Worm (Caenorhabditis elegans) whole organism, L3 larva: ENCODE measurements around the gene rom-2.

Experiments
- ZK546.5 ChIP-seq: sonication (generic microtip); optimal IDR thresholded peaks from 2 replicates; lab custom pipeline; 2017; ENCODE audit warnings: missing biosample characterization, missing genetic modification characterization
- ama-1 ChIP-seq: fragments of 150-350 bp; optimal IDR thresholded peaks from 2 replicates; lab custom pipeline; 2018
- ceh-16 ChIP-seq: sonication (generic microtip); optimal IDR thresholded peaks from 2 replicates; lab custom pipeline; 2017; ENCODE audit warnings: missing biosample characterization, missing genetic modification characterization
- ceh-28 ChIP-seq: fragments of 150-350 bp; optimal IDR thresholded peaks from 2 replicates; lab custom pipeline; 2014; ENCODE audit warnings: missing biosample characterization, missing genetic modification reagents, missing genetic modification characterization
- ceh-82 ChIP-seq: fragments of 150-350 bp; optimal IDR thresholded peaks from 2 replicates; lab custom pipeline; 2014; ENCODE audit warnings: missing biosample characterization, missing genetic modification characterization
- ceh-9 ChIP-seq: sonication (generic microtip); optimal IDR thresholded peaks from 2 replicates; lab custom pipeline; 2018; ENCODE audit warnings: missing biosample characterization, missing genetic modification characterization
- daf-12 ChIP-seq: fragments of 150-350 bp; optimal IDR thresholded peaks from 2 replicates; lab custom pipeline; 2014; ENCODE audit warnings: missing biosample characterization, missing genetic modification reagents, missing genetic modification characterization
- elt-3 ChIP-seq, 3 experiments: fragments of 150-350 bp in 1 of 3; sonication (generic microtip) in 2 of 3; optimal IDR thresholded peaks; 2 replicates in 2 of 3; 4 replicates in 1 of 3; lab custom pipeline; 2014 to 2017; ENCODE audit warnings: missing biosample characterization in 3 of 3, missing genetic modification characterization in 3 of 3
- hmg-11 ChIP-seq: sonication (generic microtip); optimal IDR thresholded peaks from 2 replicates; lab custom pipeline; 2016; ENCODE audit warnings: missing genetic modification characterization, missing compliant biosample characterization
- jun-1 ChIP-seq: fragments of 150-350 bp; optimal IDR thresholded peaks from 2 replicates; lab custom pipeline; 2014; ENCODE audit warnings: missing biosample characterization, missing genetic modification reagents, missing genetic modification characterization
- lin-15B ChIP-seq: fragments of 150-350 bp; optimal IDR thresholded peaks from 2 replicates; lab custom pipeline; 2014; ENCODE audit warnings: missing biosample characterization, missing genetic modification characterization
- lin-39 ChIP-seq: fragments of 150-350 bp; optimal IDR thresholded peaks from 2 replicates; lab custom pipeline; 2018; ENCODE audit warnings: missing biosample characterization, missing genetic modification reagents, missing genetic modification characterization
- lsy-12 ChIP-seq: sonication (generic microtip); optimal IDR thresholded peaks from 2 replicates; lab custom pipeline; 2016; ENCODE audit warnings: mild to moderate bottlenecking, missing genetic modification characterization, missing compliant biosample characterization
- mml-1 ChIP-seq: fragments of 150-350 bp; sonication (generic microtip); optimal IDR thresholded peaks from 3 replicates; lab custom pipeline; 2014; ENCODE audit warnings: missing biosample characterization, missing genetic modification characterization
- nfya-1 ChIP-seq: sonication (generic microtip); optimal IDR thresholded peaks from 2 replicates; lab custom pipeline; 2017; ENCODE audit warnings: missing genetic modification characterization, mild to moderate bottlenecking, missing compliant biosample characterization, antibody characterized with exemption, moderate library complexity; ENCODE audit not compliant: insufficient read depth
- nhr-11 ChIP-seq: fragments of 150-350 bp; optimal IDR thresholded peaks from 2 replicates; lab custom pipeline; 2014; ENCODE audit warnings: missing biosample characterization, missing genetic modification characterization
- nhr-12 ChIP-seq: fragments of 150-350 bp; optimal IDR thresholded peaks from 2 replicates; lab custom pipeline; 2014; ENCODE audit warnings: missing biosample characterization, missing genetic modification characterization
- nhr-23 ChIP-seq: fragments of 150-350 bp; optimal IDR thresholded peaks from 2 replicates; lab custom pipeline; 2014; ENCODE audit warnings: missing biosample characterization, missing genetic modification reagents, missing genetic modification characterization
- nhr-25 ChIP-seq: sonication (generic microtip); optimal IDR thresholded peaks from 2 replicates; lab custom pipeline; 2017; ENCODE audit warnings: missing biosample characterization, missing genetic modification characterization
- nhr-28 ChIP-seq: fragments of 150-350 bp; optimal IDR thresholded peaks from 2 replicates; lab custom pipeline; 2014; ENCODE audit warnings: missing biosample characterization, missing genetic modification characterization
- nhr-76 ChIP-seq: fragments of 150-350 bp; sonication (generic microtip); optimal IDR thresholded peaks from 5 replicates; lab custom pipeline; 2014; ENCODE audit warnings: missing biosample characterization, missing genetic modification characterization
- nhr-77 ChIP-seq: fragments of 150-350 bp; optimal IDR thresholded peaks from 2 replicates; lab custom pipeline; 2014; ENCODE audit warnings: missing biosample characterization, missing genetic modification characterization
- pha-4 ChIP-seq: fragments of 150-350 bp; optimal IDR thresholded peaks from 2 replicates; lab custom pipeline; 2014; ENCODE audit warnings: missing biosample characterization, missing genetic modification reagents, missing genetic modification characterization
- pqm-1 ChIP-seq: fragments of 150-350 bp; optimal IDR thresholded peaks from 2 replicates; lab custom pipeline; 2017; ENCODE audit warnings: missing biosample characterization, missing genetic modification characterization, inconsistent platforms
- skn-1 ChIP-seq: fragments of 150-350 bp; optimal IDR thresholded peaks from 2 replicates; lab custom pipeline; 2014; ENCODE audit warnings: missing biosample characterization, missing genetic modification characterization
- snpc-4 ChIP-seq: fragments of 150-350 bp; optimal IDR thresholded peaks from 2 replicates; lab custom pipeline; 2014; ENCODE audit warnings: missing biosample characterization, missing genetic modification characterization
- unc-62 ChIP-seq: fragments of 150-350 bp; sonication (generic microtip); optimal IDR thresholded peaks from 4 replicates; lab custom pipeline; 2014; ENCODE audit warnings: missing biosample characterization, missing genetic modification reagents, missing genetic modification characterization
- zag-1 ChIP-seq: fragments of 150-350 bp; optimal IDR thresholded peaks from 2 replicates; lab custom pipeline; 2014; ENCODE audit warnings: missing biosample characterization, missing genetic modification characterization
- ztf-11 ChIP-seq: fragments of 150-350 bp; optimal IDR thresholded peaks from 2 replicates; lab custom pipeline; 2014; ENCODE audit warnings: missing biosample characterization, missing genetic modification characterization
- ztf-4 ChIP-seq: fragments of 150-350 bp; optimal IDR thresholded peaks from 2 replicates; lab custom pipeline; 2014; ENCODE audit warnings: missing biosample characterization, missing genetic modification characterization

Gene rom-2

ce11 chrIII:9546016-9546659 is 49.3 kb downstream of the rom-2 start, which contains the start of gene unc-16 (continued):
- TF ChIP-seq nhr-11 (tag; lab: Kevin White, UChicago) = no peak
- no peak for TF ChIP-seq elt-3 (tag; optimal IDR thresholded peaks at IDR 0.05; lab: Kevin White, UChicago)
- no peak for TF ChIP-seq ceh-9 (tag; lab: Kevin White, UChicago)

DNA sequence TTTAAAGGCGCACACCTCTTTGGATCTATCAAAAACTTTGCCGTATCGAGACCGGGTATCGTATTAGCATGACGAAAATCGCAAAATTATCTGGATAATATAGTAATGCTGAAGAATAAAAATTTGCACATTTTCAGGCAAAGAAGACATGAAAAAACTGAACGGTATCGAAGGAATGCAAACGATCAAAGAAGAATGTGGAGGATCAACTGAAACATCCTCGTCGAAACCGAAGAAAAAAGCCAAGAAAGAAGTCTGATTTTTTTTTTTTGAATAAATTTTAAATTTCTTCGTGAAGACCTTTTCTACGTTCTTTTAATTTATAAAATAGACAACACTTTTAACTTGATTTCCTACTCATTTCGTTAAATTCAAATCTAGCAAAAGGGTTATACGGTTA is 50.6 kb downstream of the rom-2 start, which contains the start of gene ZK1098.12:
Gene ZK1098.12 (plus strand): TSS at position 301 of the 400 bp plus-strand sequence.
- TF ChIP-seq nhr-12 (tag; lab: Kevin White, UChicago) = no peak
- no peak for TF ChIP-seq unc-62 (GFP tag; lab: Kevin White, UChicago)
- TF ChIP-seq ztf-4 (tag; lab: Kevin White, UChicago) = no peak
- no peak for TF ChIP-seq ceh-28 (tag; lab: Kevin White, UChicago)
- TF ChIP-seq lin-15B (tag; lab: Kevin White, UChicago) = no peak
- TF ChIP-seq nhr-28 (tag; lab: Kevin White, UChicago) = no peak
- no peak for TF ChIP-seq ceh-82 (tag; lab: Kevin White, UChicago)
- no peak for TF ChIP-seq ama-1 (lab: Kevin White, UChicago)
- no peak for TF ChIP-seq nfya-1 (tag; lab: Kevin White, UChicago)
- no peak for TF ChIP-seq nhr-25 (tag; lab: Kevin White, UChicago)
- TF ChIP-seq snpc-4 = no peak
- no peak for TF ChIP-seq hmg-11 (tag; lab: Kevin White, UChicago)
- no peak for TF ChIP-seq pha-4
- no peak for TF ChIP-seq zag-1 (tag; lab: Kevin White, UChicago)
- no peak for TF ChIP-seq lin-39 (tag; lab: Kevin White, UChicago)
- no peak for TF ChIP-seq mml-1 (tag; lab: Kevin White, UChicago)
- no peak for TF ChIP-seq ceh-9 (tag; lab: Kevin White, UChicago)
- no peak for TF ChIP-seq ceh-16
- no peak for TF ChIP-seq elt-3 (tag; optimal IDR thresholded peaks at IDR 0.05; lab: Kevin White, UChicago)
- TF ChIP-seq, all 47 proteins: peak for 0

ce11 chrIII:9544125-9544524 is 51.3 kb downstream of the rom-2 start, which contains the start of gene ZK1098.9:
TSS of gene ZK1098.9 (plus strand) at chrIII:9544425.
- no peak for TF ChIP-seq pqm-1 (tag; lab: Kevin White, UChicago)
- TF ChIP-seq ztf-11 = no peak
- no peak for TF ChIP-seq skn-1
- no peak for TF ChIP-seq nhr-23 (tag; lab: Kevin White, UChicago)
- TF ChIP-seq snpc-4 = no peak
- TF ChIP-seq lin-39 (tag; lab: Kevin White, UChicago) = no peak
- TF ChIP-seq jun-1 (tag; lab: Kevin White, UChicago) = no peak
- TF ChIP-seq ZK546.5 = no peak
- no peak for TF ChIP-seq daf-12 (tag; lab: Kevin White, UChicago)
- TF ChIP-seq unc-62 (GFP tag; lab: Kevin White, UChicago) = no peak
- TF ChIP-seq lsy-12 (tag; lab: Kevin White, UChicago) = no peak
- TF ChIP-seq zag-1 (tag; lab: Kevin White, UChicago) = no peak
- no peak for TF ChIP-seq nhr-77 (tag; lab: Kevin White, UChicago)
- TF ChIP-seq ztf-4 (tag; lab: Kevin White, UChicago) = no peak
- no peak for TF ChIP-seq nhr-76 (tag; lab: Kevin White, UChicago)
